Worm (Caenorhabditis elegans) whole organism, L4 larva: ENCODE results near the gene sqv-6.
A peak's percentile ranks its signal among the peaks of the same experiment; 100 is the strongest.

ENCODE experiments used
- D1046.2 ChIP-seq: fragments of 200-800 bp; sonication (Bioruptor generic); IDR thresholded peaks from 2 replicates; pipeline ENCODE4 v1.3.6; 2022; ENCODE audit warnings: missing genetic modification characterization, missing compliant biosample characterization
- F26F4.8 ChIP-seq: fragments of 200-800 bp; sonication (Bioruptor generic); conservative IDR thresholded peaks from 2 replicates; pipeline ENCODE4 v1.3.6; 2022; ENCODE audit warnings: missing genetic modification characterization, missing compliant biosample characterization
- F37D6.2 ChIP-seq: sonication (generic microtip); optimal IDR thresholded peaks from 2 replicates; lab custom pipeline; 2016; ENCODE audit warnings: mild to moderate bottlenecking, missing genetic modification characterization, missing compliant biosample characterization
- R02D3.7 ChIP-seq: fragments of 150-350 bp; sonication (generic microtip); optimal IDR thresholded peaks from 3 replicates; lab custom pipeline; 2014; ENCODE audit warnings: missing biosample characterization, missing genetic modification characterization
- T26A8.4 ChIP-seq: fragments of 200-800 bp; sonication (Bioruptor generic); IDR thresholded peaks from 2 replicates; pipeline ENCODE4 v1.3.6; 2022; ENCODE audit warnings: missing genetic modification characterization, missing compliant biosample characterization
- Y105C5A.15 ChIP-seq: fragments of 200-800 bp; sonication (Bioruptor generic); IDR thresholded peaks from 2 replicates; pipeline ENCODE4 v1.3.6; 2022; ENCODE audit warnings: missing genetic modification characterization, missing compliant biosample characterization
- Y5F2A.4 ChIP-seq: fragments of 200-800 bp; sonication (Bioruptor generic); optimal IDR thresholded peaks from 2 replicates; lab custom pipeline; 2018; ENCODE audit warnings: mild to moderate bottlenecking, missing genetic modification characterization, missing compliant biosample characterization
- ZK546.5 ChIP-seq, 2 experiments: sonication (generic microtip); optimal IDR thresholded peaks; 2 replicates each; lab custom pipeline; 2017; ENCODE audit warnings: missing biosample characterization in 2 of 2, missing genetic modification characterization in 2 of 2
- aly-2 ChIP-seq: sonication (generic microtip); optimal IDR thresholded peaks from 2 replicates; lab custom pipeline; 2018; ENCODE audit warnings: missing biosample characterization, missing genetic modification characterization
- ama-1 ChIP-seq: fragments of 150-350 bp; optimal IDR thresholded peaks from 2 replicates; lab custom pipeline; 2014; ENCODE audit warnings: inconsistent platforms, mixed read lengths
- ceh-20 ChIP-seq: fragments of 200-800 bp; sonication (Bioruptor generic); IDR thresholded peaks from 2 replicates; pipeline ENCODE4 v1.3.6; 2022; ENCODE audit warnings: missing genetic modification reagents, missing genetic modification characterization, missing compliant biosample characterization
- ceh-32 ChIP-seq: sonication (generic microtip); optimal IDR thresholded peaks from 2 replicates; lab custom pipeline; 2016; ENCODE audit warnings: mild to moderate bottlenecking, missing genetic modification characterization, missing compliant biosample characterization; ENCODE audit not compliant: poor library complexity
- ceh-44 ChIP-seq: fragments of 200-800 bp; sonication (Bioruptor generic); IDR thresholded peaks from 2 replicates; pipeline ENCODE4 v1.3.6; 2022; ENCODE audit warnings: missing genetic modification reagents, missing genetic modification characterization, missing compliant biosample characterization
- ces-1 ChIP-seq: fragments of 150-350 bp; sonication (generic microtip); optimal IDR thresholded peaks from 4 replicates; lab custom pipeline; 2014; ENCODE audit warnings: missing biosample characterization, missing genetic modification reagents, missing genetic modification characterization
- daf-16 ChIP-seq, 3 experiments: sonication (generic microtip); optimal IDR thresholded peaks; 2 replicates each; lab custom pipeline; 2016 to 2017; ENCODE audit warnings: missing genetic modification characterization in 3 of 3, missing genetic modification reagents in 3 of 3, mild to moderate bottlenecking in 2 of 3, missing compliant biosample characterization in 2 of 3, missing biosample characterization in 1 of 3, moderate library complexity in 1 of 3
- daf-8 ChIP-seq: fragments of 200-800 bp; sonication (Bioruptor generic); IDR thresholded peaks from 2 replicates; pipeline ENCODE4 v1.3.6; 2022; ENCODE audit warnings: missing genetic modification characterization, missing compliant biosample characterization
- dmd-6 ChIP-seq: fragments of 200-800 bp; sonication (Bioruptor generic); IDR thresholded peaks from 2 replicates; pipeline ENCODE4 v1.3.6; 2022; ENCODE audit warnings: missing genetic modification reagents, missing genetic modification characterization, missing compliant biosample characterization
- egl-27 ChIP-seq: sonication (generic microtip); optimal IDR thresholded peaks from 3 replicates; lab custom pipeline; 2017; ENCODE audit warnings: missing biosample characterization, missing genetic modification reagents, missing genetic modification characterization
- hlh-30 ChIP-seq: sonication (generic microtip); optimal IDR thresholded peaks from 2 replicates; lab custom pipeline; 2017; ENCODE audit warnings: antibody characterized with exemption, mild to moderate bottlenecking, missing genetic modification characterization, missing compliant biosample characterization; ENCODE audit not compliant: insufficient read depth
- lin-15B ChIP-seq: fragments of 150-350 bp; sonication (generic microtip); optimal IDR thresholded peaks from 3 replicates; lab custom pipeline; 2014; ENCODE audit warnings: missing biosample characterization, missing genetic modification characterization
- lir-3 ChIP-seq: sonication (generic microtip); optimal IDR thresholded peaks from 2 replicates; lab custom pipeline; 2016; ENCODE audit warnings: mild to moderate bottlenecking, missing genetic modification characterization, missing compliant biosample characterization
- mxl-3 ChIP-seq: fragments of 200-800 bp; sonication (Bioruptor generic); optimal IDR thresholded peaks from 2 replicates; lab custom pipeline; 2018; ENCODE audit warnings: mild to moderate bottlenecking, missing genetic modification characterization, missing compliant biosample characterization
- nhr-11 ChIP-seq: fragments of 150-350 bp; optimal IDR thresholded peaks from 2 replicates; lab custom pipeline; 2014; ENCODE audit warnings: missing biosample characterization, missing genetic modification characterization
- nhr-111 ChIP-seq: fragments of 200-800 bp; sonication (Bioruptor generic); optimal IDR thresholded peaks from 2 replicates; lab custom pipeline; 2018; ENCODE audit warnings: mild to moderate bottlenecking, missing genetic modification characterization, missing compliant biosample characterization
- nhr-25 ChIP-seq: sonication (generic microtip); optimal IDR thresholded peaks from 2 replicates; lab custom pipeline; 2017; ENCODE audit warnings: missing genetic modification characterization, mild to moderate bottlenecking, missing compliant biosample characterization, antibody characterized with exemption, moderate library complexity, borderline replicate concordance; ENCODE audit not compliant: insufficient read depth
- nhr-28 ChIP-seq: fragments of 150-350 bp; optimal IDR thresholded peaks from 2 replicates; lab custom pipeline; 2014; ENCODE audit warnings: missing biosample characterization, missing genetic modification characterization
- nhr-48 ChIP-seq: sonication (generic microtip); optimal IDR thresholded peaks from 2 replicates; lab custom pipeline; 2016; ENCODE audit warnings: mild to moderate bottlenecking, missing genetic modification characterization, missing compliant biosample characterization
- pha-4 ChIP-seq, 2 experiments: fragments of 150-350 bp in 1 of 2; fragments of 200-800 bp in 1 of 2; sonication (Bioruptor generic) in 1 of 2; IDR thresholded peaks in 1 of 2; optimal IDR thresholded peaks in 1 of 2; 2 replicates each; pipeline versions ENCODE4 v1.3.6 to Lab custom; 2014 to 2022; ENCODE audit warnings: missing genetic modification characterization in 2 of 2, missing genetic modification reagents in 2 of 2, missing biosample characterization in 1 of 2, missing compliant biosample characterization in 1 of 2
- saeg-2 ChIP-seq: fragments of 200-800 bp; sonication (Bioruptor generic); IDR thresholded peaks from 2 replicates; pipeline ENCODE4 v1.3.6; 2022; ENCODE audit warnings: missing genetic modification reagents, missing genetic modification characterization, missing compliant biosample characterization
- set-16 ChIP-seq: fragments of 200-800 bp; sonication (Bioruptor generic); IDR thresholded peaks from 2 replicates; pipeline ENCODE4 v1.3.6; 2022; ENCODE audit warnings: missing genetic modification reagents, missing genetic modification characterization, missing compliant biosample characterization
- skn-1 ChIP-seq: fragments of 150-350 bp; optimal IDR thresholded peaks from 2 replicates; lab custom pipeline; 2014; ENCODE audit warnings: missing biosample characterization, missing genetic modification characterization
- snpc-1.2 ChIP-seq: fragments of 200-800 bp; sonication (Bioruptor generic); IDR thresholded peaks from 2 replicates; pipeline ENCODE4 v1.3.6; 2022; ENCODE audit warnings: missing genetic modification reagents, missing genetic modification characterization, missing compliant biosample characterization
- spr-3 ChIP-seq: fragments of 200-800 bp; sonication (Bioruptor generic); optimal IDR thresholded peaks from 2 replicates; lab custom pipeline; 2018; ENCODE audit warnings: mild to moderate bottlenecking, missing genetic modification characterization, missing compliant biosample characterization
- tra-1 ChIP-seq: fragments of 200-800 bp; sonication (Bioruptor generic); IDR thresholded peaks from 2 replicates; pipeline ENCODE4 v1.3.6; 2022; ENCODE audit warnings: missing genetic modification reagents, missing genetic modification characterization, missing compliant biosample characterization
- zfp-2 ChIP-seq: sonication (generic microtip); optimal IDR thresholded peaks from 2 replicates; lab custom pipeline; 2016; ENCODE audit warnings: mild to moderate bottlenecking, missing genetic modification characterization, missing compliant biosample characterization
- zip-11 ChIP-seq: fragments of 200-800 bp; sonication (Bioruptor generic); IDR thresholded peaks from 2 replicates; pipeline ENCODE4 v1.3.6; 2022; ENCODE audit warnings: missing genetic modification characterization, missing compliant biosample characterization

sqv-6 gene

DNA sequence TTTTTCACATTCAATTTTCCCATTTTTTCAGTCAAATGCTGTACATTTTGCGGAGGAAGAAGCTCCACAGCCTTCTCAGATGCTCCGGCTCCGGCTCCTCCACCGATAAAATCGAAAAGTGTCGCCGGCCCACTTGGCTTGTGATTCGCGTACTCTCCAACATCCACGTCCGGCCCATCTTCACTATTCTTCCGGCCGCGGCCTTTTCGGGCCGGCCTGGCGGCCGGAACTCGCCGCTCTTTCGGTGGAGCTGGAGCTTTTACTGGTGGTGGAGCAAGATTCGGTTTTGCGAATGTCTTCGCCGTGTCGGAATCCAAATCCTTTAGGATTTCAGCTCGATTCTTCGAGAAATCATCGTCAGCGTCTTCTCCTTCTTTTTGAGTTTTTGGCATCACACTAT lies 22.0 kb downstream of the sqv-6 start:
- TF ChIP-seq set-16 (GFP tag; lab: Robert Waterston, UW) (peak; percentile 89), pha-4 (GFP tag; IDR thresholded peaks at IDR 0.05; lab: Robert Waterston, UW) (no peak), pha-4 (tag; optimal IDR thresholded peaks at IDR 0.05; lab: Kevin White, UChicago) (no peak)

ce11 chrV:939341-939740 lies 25.2 kb downstream of the sqv-6 start:
- TF ChIP-seq nhr-25 (tag; lab: Kevin White, UChicago): no peak
- no peak for TF ChIP-seq Y105C5A.15 (GFP tag; lab: Robert Waterston, UW)
- no peak for TF ChIP-seq ceh-44
- TF ChIP-seq ceh-20 (GFP tag; lab: Robert Waterston, UW): no peak
- no peak for TF ChIP-seq ama-1 (lab: Kevin White, UChicago)
- no peak for TF ChIP-seq daf-8 (GFP tag; lab: Robert Waterston, UW)
- TF ChIP-seq lin-15B (tag; lab: Kevin White, UChicago): no peak
- TF ChIP-seq snpc-1.2 (GFP tag; lab: Robert Waterston, UW): no peak
- no peak for TF ChIP-seq hlh-30 (tag; lab: Kevin White, UChicago)
- no peak for TF ChIP-seq pha-4 (GFP tag; IDR thresholded peaks at IDR 0.05; lab: Robert Waterston, UW)
- TF ChIP-seq pha-4 (tag; optimal IDR thresholded peaks at IDR 0.05; lab: Kevin White, UChicago): no peak
- TF ChIP-seq nhr-48 (tag; lab: Kevin White, UChicago): no peak
- TF ChIP-seq R02D3.7 (tag; lab: Kevin White, UChicago): no peak
- TF ChIP-seq ceh-32 (tag; lab: Kevin White, UChicago): no peak
- no peak for TF ChIP-seq ces-1
- TF ChIP-seq Y5F2A.4 (GFP tag; lab: Kevin White, UChicago): no peak
- no peak for TF ChIP-seq T26A8.4 (GFP tag; lab: Robert Waterston, UW)
- no peak for TF ChIP-seq ZK546.5 (tag; optimal IDR thresholded peaks at IDR 0.05; lab: Kevin White, UChicago)
- TF ChIP-seq daf-16 (GFP tag; optimal IDR thresholded peaks at IDR 0.05; lab: Kevin White, UChicago): no peak
- no peak for TF ChIP-seq daf-16 (tag; optimal IDR thresholded peaks at IDR 0.05; lab: Kevin White, UChicago)
- TF ChIP-seq lir-3 (tag; lab: Kevin White, UChicago): no peak
- TF ChIP-seq saeg-2 (GFP tag; lab: Robert Waterston, UW): no peak

DNA sequence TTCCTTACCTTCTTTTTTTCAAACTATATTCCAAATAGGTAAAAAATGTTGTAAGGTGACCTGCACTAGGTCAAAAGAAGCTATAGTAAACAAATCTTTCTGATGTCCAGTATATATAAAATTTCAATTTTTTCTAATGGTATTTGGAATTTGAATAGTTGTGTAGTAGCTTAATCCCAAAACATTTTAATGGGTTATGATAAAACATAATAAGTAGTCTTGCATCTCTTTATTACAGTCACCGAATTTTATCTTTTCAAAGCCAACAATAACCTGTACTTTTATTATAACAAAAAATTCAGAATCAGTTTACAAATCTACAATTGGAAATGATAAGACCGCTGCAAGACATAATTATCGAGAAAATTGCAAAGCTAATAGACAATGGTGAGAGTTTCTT lies 47.1 kb downstream of the sqv-6 start, which contains the start of gene H24K24.2:
TSS of gene H24K24.2 (plus strand) at position 301 of the 400 bp plus-strand sequence.
- no peak for TF ChIP-seq skn-1 (tag; lab: Kevin White, UChicago)
- no peak for TF ChIP-seq Y105C5A.15 (GFP tag; lab: Robert Waterston, UW)
- no peak for TF ChIP-seq spr-3 (GFP tag; lab: Kevin White, UChicago)
- no peak for TF ChIP-seq F37D6.2 (tag; lab: Kevin White, UChicago)
- no peak for TF ChIP-seq aly-2 (tag; lab: Kevin White, UChicago)
- TF ChIP-seq nhr-111 (GFP tag; lab: Kevin White, UChicago): no peak
- no peak for TF ChIP-seq nhr-11
- TF ChIP-seq egl-27 (tag; lab: Kevin White, UChicago): no peak
- no peak for TF ChIP-seq tra-1 (GFP tag; lab: Robert Waterston, UW)
- TF ChIP-seq mxl-3: no peak
- no peak for TF ChIP-seq saeg-2 (GFP tag; lab: Robert Waterston, UW)
- TF ChIP-seq D1046.2 (GFP tag; lab: Robert Waterston, UW): no peak
- TF ChIP-seq dmd-6 (GFP tag; lab: Robert Waterston, UW): no peak
- TF ChIP-seq F26F4.8: no peak

ce11 chrV:915716-916115 lies 48.9 kb downstream of the sqv-6 start:
- no peak for TF ChIP-seq zfp-2
- no peak for TF ChIP-seq nhr-28 (tag; lab: Kevin White, UChicago)
- TF ChIP-seq zip-11: no peak
- peak; percentile 74 for TF ChIP-seq set-16 (GFP tag; lab: Robert Waterston, UW)
